Worm (Caenorhabditis elegans): ENCODE data around the gene mes-4.

ce11 chrV:13394968-13395367 lies 42.4 kb downstream of the mes-4 start:
- TF ChIP-seq tab-1 (GFP tag; IDR thresholded peaks at IDR 0.05) (no peak), ref-1 (GFP tag; conservative IDR thresholded peaks at IDR 0.05) (no peak), med-1 (GFP tag; optimal IDR thresholded peaks at IDR 0.05; ENCODE audit: insufficient read depth) (no peak), klf-2 (GFP tag; conservative IDR thresholded peaks at IDR 0.05) (no peak), ztf-29 (GFP tag; IDR thresholded peaks at IDR 0.05) (no peak), flt-1 (GFP tag; IDR thresholded peaks at IDR 0.05) (no peak)

All from whole organism, midembryonic.